Fruit fly (Drosophila melanogaster) whole organism, prepupa: Measurements from ENCODE around the gene dally.

ENCODE experiments used
- Blimp-1 ChIP-seq: fragments of 200-800 bp; sonication (Bioruptor generic); optimal IDR thresholded peaks from 3 replicates; lab custom pipeline; 2017; ENCODE audit warnings: missing biosample characterization, missing genetic modification characterization, mild to moderate bottlenecking, moderate library complexity, missing genetic modification reagents
- CG16779 ChIP-seq: fragments of 200-800 bp; sonication (Bioruptor generic); optimal IDR thresholded peaks from 3 replicates; lab custom pipeline; 2017; ENCODE audit warnings: missing biosample characterization, mild to moderate bottlenecking, missing genetic modification characterization
- CG4318 ChIP-seq: fragments of 200-800 bp; sonication (Bioruptor generic); optimal IDR thresholded peaks from 3 replicates; lab custom pipeline; 2017; ENCODE audit warnings: missing biosample characterization, mild to moderate bottlenecking, missing genetic modification characterization
- Ets96B ChIP-seq: fragments of 200-800 bp; optimal IDR thresholded peaks from 2 replicates; lab custom pipeline; 2019; ENCODE audit warnings: missing biosample characterization, mild to moderate bottlenecking, missing genetic modification characterization, moderate library complexity
- Gug ChIP-seq: fragments of 200-800 bp; sonication (Bioruptor generic); IDR thresholded peaks from 2 replicates; pipeline ENCODE4 v1.3.6; 2022; ENCODE audit warnings: missing biosample characterization, missing genetic modification characterization
- lz ChIP-seq: fragments of 200-800 bp; sonication (Bioruptor generic); optimal IDR thresholded peaks from 3 replicates; lab custom pipeline; 2016; ENCODE audit warnings: missing biosample characterization, missing genetic modification characterization

dm6 chr3L:8835441-8835840 is 8.1 kb downstream of the dally start:
- TF ChIP-seq lz (GFP tag; lab: Kevin White, UChicago) (no peak), Blimp-1 (GFP tag; lab: Kevin White, UChicago) (no peak), Ets96B (tag; lab: Kevin White, UChicago) (no peak), CG16779 (no peak), Gug (GFP tag; lab: Robert Waterston, UW) (no peak), CG4318 (no peak)
